Fruit fly (Drosophila melanogaster): Measurements from ENCODE around the gene Hsp60A.

Hsp60A gene

DNA sequence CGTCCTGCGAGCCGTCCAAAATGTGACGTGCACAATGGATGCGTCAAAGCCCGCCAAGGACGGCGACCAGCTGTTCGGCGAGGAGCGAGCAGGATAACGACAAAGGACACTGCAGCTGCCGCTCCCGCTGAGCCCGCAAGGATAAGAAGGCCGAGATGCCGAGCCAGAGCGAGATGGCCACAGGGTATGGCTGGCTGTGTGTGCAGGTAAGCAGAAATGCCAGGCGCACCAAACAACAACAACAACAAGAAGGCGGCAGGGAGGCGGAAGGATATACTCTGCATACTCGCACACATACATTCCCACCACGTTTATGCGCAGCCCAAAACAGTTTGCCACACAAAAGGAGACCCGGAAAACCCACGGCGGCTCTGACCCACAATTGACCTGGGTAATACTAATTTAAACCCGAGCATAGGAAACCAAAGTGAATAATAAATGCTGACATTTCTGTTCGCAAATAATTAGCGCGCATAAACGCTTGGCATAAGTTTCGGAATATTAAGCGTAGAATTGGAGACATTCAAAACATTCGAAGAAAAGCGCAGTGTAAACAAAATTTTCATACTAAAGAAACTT, 38.4 kb downstream of the Hsp60A start (continued):
- TF ChIP-seq CG12104 (GFP tag; optimal IDR thresholded peaks at IDR 0.05) = no peak
- peak; percentile 46 for TF ChIP-seq CG15696 (tag; optimal IDR thresholded peaks at IDR 0.05)
- TF ChIP-seq dan (GFP tag; IDR thresholded peaks at IDR 0.05) = no peak
- peak in 1 of 2 experiments; percentile 8 for TF ChIP-seq chif (GFP tag; optimal IDR thresholded peaks at IDR 0.05)
- TF ChIP-seq CG2129 (GFP tag; IDR thresholded peaks at IDR 0.05; ENCODE audit: partially characterized antibody) = no peak
- TF ChIP-seq CG10321 (GFP tag; IDR thresholded peaks at IDR 0.05) = peak; percentile 56; the same call in 1 of the 2 replicates
- no peak for TF ChIP-seq CG9797 (GFP tag; optimal IDR thresholded peaks at IDR 0.05)
- peak; percentile 21 for TF ChIP-seq unpg (GFP tag; optimal IDR thresholded peaks at IDR 0.05)
- no peak for TF ChIP-seq CG10654 (GFP tag; optimal IDR thresholded peaks at IDR 0.05)
- TF ChIP-seq Dll (GFP tag; IDR thresholded peaks at IDR 0.05; ENCODE audit: partially characterized antibody) = no peak
- peak; percentile 23; the same call in 1 of the 2 replicates for TF ChIP-seq CG14441 (GFP tag; IDR thresholded peaks at IDR 0.05)
- 0 out of 2 replicates have a peak, but pooled peaks have one; percentile 34 for TF ChIP-seq E2f1 (GFP tag; IDR thresholded peaks at IDR 0.05)
- TF ChIP-seq CG17361 (GFP tag; IDR thresholded peaks at IDR 0.05) = 0 out of 3 replicates have a peak, but pooled peaks have one; percentile 10
- TF ChIP-seq Oli (tag; optimal IDR thresholded peaks at IDR 0.05) = no peak
- TF ChIP-seq hkb (optimal IDR thresholded peaks at IDR 0.05) = no peak
- TF ChIP-seq hkb (GFP tag; IDR thresholded peaks at IDR 0.05) = peak; percentile 64
- no peak for TF ChIP-seq scrt (GFP tag; optimal IDR thresholded peaks at IDR 0.05)
- TF ChIP-seq kah (GFP tag; optimal IDR thresholded peaks at IDR 0.05) = no peak
- no peak for TF ChIP-seq dati (GFP tag; IDR thresholded peaks at IDR 0.05)
- TF ChIP-seq gsb-n (tag; optimal IDR thresholded peaks at IDR 0.05) = no peak
- TF ChIP-seq ewg (GFP tag; optimal IDR thresholded peaks at IDR 0.05) = no peak
- no peak for TF ChIP-seq crc (GFP tag; optimal IDR thresholded peaks at IDR 0.05)
- TF ChIP-seq CG2889 (GFP tag; IDR thresholded peaks at IDR 0.05) = no peak
- TF ChIP-seq zen (tag; optimal IDR thresholded peaks at IDR 0.05) = peak; percentile 44
- TF ChIP-seq CG9932 (GFP tag; IDR thresholded peaks at IDR 0.05) = 0 out of 2 replicates have a peak, but pooled peaks have one; percentile 20
- no peak for TF ChIP-seq bowl (GFP tag; IDR thresholded peaks at IDR 0.05)
- no peak for TF ChIP-seq HLH54F (GFP tag; optimal IDR thresholded peaks at IDR 0.05)
- no peak for TF ChIP-seq CG32767 (GFP tag; IDR thresholded peaks at IDR 0.05)
- TF ChIP-seq hbn (GFP tag; IDR thresholded peaks at IDR 0.05; ENCODE audit: partially characterized antibody) = no peak
- no peak for TF ChIP-seq aop (GFP tag; IDR thresholded peaks at IDR 0.05)
- TF ChIP-seq Ada2b (GFP tag; IDR thresholded peaks at IDR 0.05) = no peak
- no peak for TF ChIP-seq jigr1 (GFP tag; IDR thresholded peaks at IDR 0.05)
- TF ChIP-seq CG7839 (tag; optimal IDR thresholded peaks at IDR 0.05) = peak; percentile 14
- peak; percentile 86 for TF ChIP-seq Med (GFP tag)
- TF ChIP-seq yki (optimal IDR thresholded peaks at IDR 0.05) = no peak
- TF ChIP-seq CG15269 (tag; optimal IDR thresholded peaks at IDR 0.05) = peak; percentile 25
- peak; percentile 17 for TF ChIP-seq CG30403 (GFP tag; optimal IDR thresholded peaks at IDR 0.05)
- TF ChIP-seq CG3163 (GFP tag; optimal IDR thresholded peaks at IDR 0.05) = no peak

DNA sequence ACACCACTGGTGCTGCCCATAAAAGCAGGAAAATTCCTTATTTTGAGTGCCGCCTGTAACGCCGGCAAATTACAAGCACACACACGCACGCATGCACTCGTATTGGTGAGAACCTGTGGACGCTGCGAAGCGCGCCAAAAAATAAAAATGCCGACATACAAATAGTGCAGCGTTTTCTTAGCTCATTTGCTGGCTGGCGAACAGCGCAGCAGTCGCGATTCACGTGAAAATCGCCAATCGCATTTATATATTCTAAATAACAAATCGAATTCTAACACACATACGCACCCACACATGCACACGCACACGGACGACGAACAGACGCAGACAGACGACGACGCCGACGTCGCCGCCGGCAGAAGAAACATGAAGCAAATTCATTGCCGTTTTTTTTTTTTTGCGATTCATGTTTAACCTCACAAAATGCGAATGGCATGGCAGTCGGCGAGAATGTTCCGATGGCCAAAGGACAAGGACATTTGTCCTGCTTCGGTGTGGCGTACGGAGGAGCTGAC, 39.3 kb downstream of the Hsp60A start:
- no peak for TF ChIP-seq da (GFP tag; optimal IDR thresholded peaks at IDR 0.05)
- TF ChIP-seq sc (optimal IDR thresholded peaks at IDR 0.05) = no peak
- no peak for TF ChIP-seq sc (GFP tag; optimal IDR thresholded peaks at IDR 0.05)
- no peak for TF ChIP-seq zfh1 (GFP tag; IDR thresholded peaks at IDR 0.05)
- TF ChIP-seq CG8359 (GFP tag; optimal IDR thresholded peaks at IDR 0.05; ENCODE audit: borderline replicate concordance) = no peak
- no peak for TF ChIP-seq Antp (GFP tag; optimal IDR thresholded peaks at IDR 0.05)
- no peak for TF ChIP-seq Bteb2 (GFP tag; optimal IDR thresholded peaks at IDR 0.05)
- TF ChIP-seq Six4 (GFP tag; optimal IDR thresholded peaks at IDR 0.05) = no peak
- no peak for TF ChIP-seq hbn (GFP tag; IDR thresholded peaks at IDR 0.05; ENCODE audit: partially characterized antibody)
- TF ChIP-seq fu2 (GFP tag; optimal IDR thresholded peaks at IDR 0.05) = no peak
- no peak for TF ChIP-seq Doc3 (GFP tag; IDR thresholded peaks at IDR 0.05; ENCODE audit: partially characterized antibody)
- peak; percentile 18; the same call in 1 of the 3 replicates for TF ChIP-seq row (GFP tag; IDR thresholded peaks at IDR 0.05)
- TF ChIP-seq fd102C (GFP tag; optimal IDR thresholded peaks at IDR 0.05) = no peak
- no peak for TF ChIP-seq NfI (GFP tag; optimal IDR thresholded peaks at IDR 0.05)
- no peak for TF ChIP-seq ttk (GFP tag; IDR thresholded peaks at IDR 0.05)
- TF ChIP-seq dati (GFP tag; IDR thresholded peaks at IDR 0.05) = no peak
- no peak for TF ChIP-seq Nf-YA (GFP tag; IDR thresholded peaks at IDR 0.05)
